Worm (Caenorhabditis elegans) whole organism, late embryonic: ENCODE results near the gene cest-30.

ENCODE experiments used
- fkh-10 ChIP-seq: fragments of 150-350 bp; optimal IDR thresholded peaks from 2 replicates; lab custom pipeline; 2014; ENCODE audit warnings: missing biosample characterization, missing genetic modification reagents, missing genetic modification characterization
- gmeb-2 ChIP-seq: sonication (generic microtip); optimal IDR thresholded peaks from 2 replicates; lab custom pipeline; 2016; ENCODE audit warnings: missing genetic modification characterization, inconsistent platforms, missing compliant biosample characterization
- nhr-11 ChIP-seq: fragments of 150-350 bp; optimal IDR thresholded peaks from 2 replicates; lab custom pipeline; 2014; ENCODE audit warnings: missing biosample characterization, missing genetic modification characterization
- odd-2 ChIP-seq: sonication (generic microtip); optimal IDR thresholded peaks from 2 replicates; lab custom pipeline; 2017; ENCODE audit warnings: antibody characterized with exemption, mild to moderate bottlenecking, missing genetic modification characterization, missing compliant biosample characterization
- rnt-1 ChIP-seq: sonication (generic microtip); optimal IDR thresholded peaks from 2 replicates; lab custom pipeline; 2016; ENCODE audit warnings: missing genetic modification characterization, missing compliant biosample characterization
- unc-86 ChIP-seq: sonication (generic microtip); optimal IDR thresholded peaks from 2 replicates; lab custom pipeline; 2016; ENCODE audit warnings: missing genetic modification characterization, missing compliant biosample characterization

- TF ChIP-seq odd-2 (tag; lab: Kevin White, UChicago): no peak
- TF ChIP-seq unc-86 (tag; lab: Kevin White, UChicago): no peak
- no peak for TF ChIP-seq fkh-10 (GFP tag; lab: Kevin White, UChicago)
- TF ChIP-seq nhr-11: no peak
- no peak for TF ChIP-seq gmeb-2
- TF ChIP-seq rnt-1 (tag; lab: Kevin White, UChicago): no peak
Measured at ce11 chrV:5312453-5312852, 49.6 kb upstream of the cest-30 start, which contains the start of gene C10G8.3.
